Worm (Caenorhabditis elegans) whole organism, L1 larva: ENCODE data around the gene Y45G5AM.6.

Source experiments
- C04F5.9 ChIP-seq: sonication (generic microtip); optimal IDR thresholded peaks from 2 replicates; lab custom pipeline; 2016; ENCODE audit warnings: missing genetic modification characterization, missing compliant biosample characterization
- C34B4.2 ChIP-seq: sonication (generic microtip); optimal IDR thresholded peaks from 2 replicates; lab custom pipeline; 2017; ENCODE audit warnings: mild to moderate bottlenecking, missing genetic modification characterization, missing compliant biosample characterization
- F16B12.6 ChIP-seq: fragments of 150-350 bp; optimal IDR thresholded peaks from 2 replicates; lab custom pipeline; 2014; ENCODE audit warnings: missing biosample characterization, missing genetic modification characterization
- Y116A8C.19 ChIP-seq: sonication (generic microtip); optimal IDR thresholded peaks from 2 replicates; lab custom pipeline; 2016; ENCODE audit warnings: missing compliant biosample characterization, missing genetic modification characterization, borderline replicate concordance
- aly-2 ChIP-seq: fragments of 150-350 bp; optimal IDR thresholded peaks from 2 replicates; lab custom pipeline; 2014; ENCODE audit warnings: missing biosample characterization, missing genetic modification characterization
- ceh-8 ChIP-seq: fragments of 200-800 bp; sonication (Bioruptor generic); optimal IDR thresholded peaks from 2 replicates; lab custom pipeline; 2018; ENCODE audit warnings: mild to moderate bottlenecking, missing genetic modification characterization, moderate library complexity, missing compliant biosample characterization
- ceh-90 ChIP-seq: sonication (generic microtip); optimal IDR thresholded peaks from 2 replicates; lab custom pipeline; 2016; ENCODE audit warnings: missing genetic modification characterization, missing compliant biosample characterization
- dpl-1 ChIP-seq, 3 experiments: fragments of 150-350 bp in 2 of 3; sonication (generic microtip) in 1 of 3; optimal IDR thresholded peaks; 2 replicates each; lab custom pipeline; 2014 to 2017; ENCODE audit warnings: missing biosample characterization in 3 of 3, missing genetic modification characterization in 3 of 3, missing genetic modification reagents in 3 of 3
- efl-1 ChIP-seq, 4 experiments: fragments of 150-350 bp; optimal IDR thresholded peaks in 3 of 4; peaks in 1 of 4; 1 replicate in 1 of 4; 2 replicates in 3 of 4; lab custom pipeline; 2014; ENCODE audit warnings: missing biosample characterization in 2 of 4, missing genetic modification characterization in 2 of 4, missing genetic modification reagents in 2 of 4
- efl-3 ChIP-seq: fragments of 200-800 bp; sonication (Bioruptor generic); optimal IDR thresholded peaks from 2 replicates; lab custom pipeline; 2018; ENCODE audit warnings: mild to moderate bottlenecking, missing genetic modification characterization, missing compliant biosample characterization
- egl-13 ChIP-seq: sonication (generic microtip); optimal IDR thresholded peaks from 2 replicates; lab custom pipeline; 2016; ENCODE audit warnings: missing genotype, missing genetic modification reagents, missing genetic modification characterization, missing compliant biosample characterization
- elt-2 ChIP-seq: sonication (generic microtip); optimal IDR thresholded peaks from 2 replicates; lab custom pipeline; 2016; ENCODE audit warnings: missing genetic modification characterization, mild to moderate bottlenecking, inconsistent platforms, missing compliant biosample characterization, missing genetic modification reagents
- elt-3 ChIP-seq, 6 experiments: fragments of 150-350 bp in 1 of 6; sonication (generic microtip); optimal IDR thresholded peaks; 2 replicates each; lab custom pipeline; 2017 to 2018; ENCODE audit warnings: missing biosample characterization in 6 of 6, missing genetic modification characterization in 6 of 6, inconsistent platforms in 1 of 6
- ets-5 ChIP-seq: fragments of 200-800 bp; sonication (Bioruptor generic); IDR thresholded peaks from 2 replicates; pipeline ENCODE4 v1.3.6; 2022; ENCODE audit warnings: missing genetic modification characterization, missing compliant biosample characterization
- fkh-4 ChIP-seq: sonication (generic microtip); optimal IDR thresholded peaks from 2 replicates; lab custom pipeline; 2016; ENCODE audit warnings: missing compliant biosample characterization, missing genetic modification characterization, borderline replicate concordance
- fkh-8 ChIP-seq: sonication (generic microtip); optimal IDR thresholded peaks from 2 replicates; lab custom pipeline; 2016; ENCODE audit warnings: mild to moderate bottlenecking, missing genetic modification characterization, missing compliant biosample characterization
- grh-1 ChIP-seq: fragments of 200-800 bp; sonication (Bioruptor generic); IDR thresholded peaks from 2 replicates; pipeline ENCODE4 v1.3.6; 2022; ENCODE audit warnings: missing genetic modification reagents, missing genetic modification characterization, missing compliant biosample characterization
- hlh-17 ChIP-seq: fragments of 200-800 bp; sonication (Bioruptor generic); optimal IDR thresholded peaks from 2 replicates; lab custom pipeline; 2018; ENCODE audit warnings: missing genetic modification characterization, mild to moderate bottlenecking, missing compliant biosample characterization, moderate library complexity, borderline replicate concordance
- hlh-4 ChIP-seq: sonication (generic microtip); optimal IDR thresholded peaks from 2 replicates; lab custom pipeline; 2016; ENCODE audit warnings: mild to moderate bottlenecking, missing genetic modification characterization, missing compliant biosample characterization
- irx-1 ChIP-seq: sonication (generic microtip); optimal IDR thresholded peaks from 2 replicates; lab custom pipeline; 2016; ENCODE audit warnings: missing genetic modification characterization, missing compliant biosample characterization
- jun-1 ChIP-seq: fragments of 150-350 bp; optimal IDR thresholded peaks from 2 replicates; lab custom pipeline; 2014; ENCODE audit warnings: missing biosample characterization, missing genetic modification reagents, missing genetic modification characterization
- lin-14 ChIP-seq: fragments of 200-800 bp; sonication (Bioruptor generic); optimal IDR thresholded peaks from 2 replicates; lab custom pipeline; 2018; ENCODE audit warnings: mild to moderate bottlenecking, missing genetic modification characterization, moderate library complexity, missing compliant biosample characterization
- lin-35 ChIP-seq, 2 experiments: fragments of 150-350 bp; optimal IDR thresholded peaks; 2 replicates each; lab custom pipeline; 2014; ENCODE audit warnings: missing biosample characterization in 2 of 2, missing genetic modification characterization in 2 of 2, missing genetic modification reagents in 2 of 2
- mef-2 ChIP-seq: fragments of 150-350 bp; optimal IDR thresholded peaks from 2 replicates; lab custom pipeline; 2014; ENCODE audit warnings: missing biosample characterization, missing genetic modification characterization
- mep-1 ChIP-seq: fragments of 150-350 bp; optimal IDR thresholded peaks from 2 replicates; lab custom pipeline; 2014; ENCODE audit warnings: missing biosample characterization, missing genetic modification characterization
- nhr-11 ChIP-seq: fragments of 150-350 bp; optimal IDR thresholded peaks from 2 replicates; lab custom pipeline; 2014; ENCODE audit warnings: missing biosample characterization, missing genetic modification characterization
- nhr-12 ChIP-seq: sonication (generic microtip); optimal IDR thresholded peaks from 2 replicates; lab custom pipeline; 2017; ENCODE audit warnings: missing biosample characterization, missing genetic modification characterization
- nhr-19 ChIP-seq: fragments of 200-800 bp; sonication (Bioruptor generic); conservative IDR thresholded peaks from 2 replicates; pipeline ENCODE4 v1.3.6; 2022; ENCODE audit warnings: missing genetic modification characterization, missing compliant biosample characterization
- nhr-20 ChIP-seq: sonication (generic microtip); optimal IDR thresholded peaks from 2 replicates; lab custom pipeline; 2016; ENCODE audit warnings: mild to moderate bottlenecking, missing genetic modification characterization, missing compliant biosample characterization
- nhr-237 ChIP-seq: fragments of 150-350 bp; optimal IDR thresholded peaks from 2 replicates; lab custom pipeline; 2014; ENCODE audit warnings: missing biosample characterization, missing genetic modification characterization
- nhr-47 ChIP-seq: sonication (generic microtip); optimal IDR thresholded peaks from 2 replicates; lab custom pipeline; 2016; ENCODE audit warnings: mild to moderate bottlenecking, missing genetic modification characterization, moderate library complexity, missing compliant biosample characterization
- nhr-71 ChIP-seq: sonication (generic microtip); optimal IDR thresholded peaks from 2 replicates; lab custom pipeline; 2016; ENCODE audit warnings: mild to moderate bottlenecking, missing genetic modification characterization, moderate library complexity, missing compliant biosample characterization
- nhr-76 ChIP-seq: sonication (generic microtip); optimal IDR thresholded peaks from 2 replicates; lab custom pipeline; 2017; ENCODE audit warnings: missing biosample characterization, missing genetic modification characterization
- nhr-84 ChIP-seq: sonication (generic microtip); optimal IDR thresholded peaks from 2 replicates; lab custom pipeline; 2017; ENCODE audit warnings: missing biosample characterization, missing genetic modification characterization
- nhr-85 ChIP-seq: sonication (generic microtip); peaks from one replicate; lab custom pipeline; 2016; ENCODE audit warnings: missing genetic modification characterization, inconsistent platforms, missing compliant biosample characterization
- nhr-90 ChIP-seq: sonication (generic microtip); optimal IDR thresholded peaks from 2 replicates; lab custom pipeline; 2016; ENCODE audit warnings: mild to moderate bottlenecking, missing genetic modification characterization, missing compliant biosample characterization; ENCODE audit not compliant: poor library complexity
- pag-3 ChIP-seq: sonication (generic microtip); optimal IDR thresholded peaks from 2 replicates; lab custom pipeline; 2017; ENCODE audit warnings: missing genetic modification characterization, mild to moderate bottlenecking, missing compliant biosample characterization, antibody characterized with exemption, borderline replicate concordance; ENCODE audit not compliant: insufficient read depth
- pax-3 ChIP-seq: fragments of 200-800 bp; sonication (Bioruptor generic); optimal IDR thresholded peaks from 2 replicates; lab custom pipeline; 2018; ENCODE audit warnings: mild to moderate bottlenecking, missing genetic modification characterization, moderate library complexity, missing compliant biosample characterization
- pqm-1 ChIP-seq: sonication (generic microtip); optimal IDR thresholded peaks from 3 replicates; lab custom pipeline; 2017; ENCODE audit warnings: missing biosample characterization, missing genetic modification characterization
- snu-23 ChIP-seq: sonication (generic microtip); optimal IDR thresholded peaks from 2 replicates; lab custom pipeline; 2016; ENCODE audit warnings: missing genetic modification characterization, missing compliant biosample characterization
- sox-4 ChIP-seq: sonication (generic microtip); optimal IDR thresholded peaks from 2 replicates; lab custom pipeline; 2016; ENCODE audit warnings: missing genetic modification characterization, missing compliant biosample characterization
- sup-37 ChIP-seq: fragments of 200-800 bp; sonication (Bioruptor generic); optimal IDR thresholded peaks from 2 replicates; lab custom pipeline; 2018; ENCODE audit warnings: mild to moderate bottlenecking, missing genetic modification characterization, missing compliant biosample characterization
- swsn-7 ChIP-seq: sonication (generic microtip); optimal IDR thresholded peaks from 2 replicates; lab custom pipeline; 2016; ENCODE audit warnings: missing genetic modification characterization, missing compliant biosample characterization
- tbx-2 ChIP-seq: sonication (generic microtip); optimal IDR thresholded peaks from 2 replicates; lab custom pipeline; 2016; ENCODE audit warnings: missing genetic modification characterization, missing compliant biosample characterization
- unc-130 ChIP-seq: fragments of 150-350 bp; optimal IDR thresholded peaks from 2 replicates; lab custom pipeline; 2017; ENCODE audit warnings: missing biosample characterization, missing genetic modification characterization, inconsistent platforms
- unc-86 ChIP-seq: sonication (generic microtip); optimal IDR thresholded peaks from 2 replicates; lab custom pipeline; 2016; ENCODE audit warnings: missing genetic modification characterization, missing compliant biosample characterization
- unc-98 ChIP-seq: fragments of 200-800 bp; sonication (Bioruptor generic); IDR thresholded peaks from 2 replicates; pipeline ENCODE4 v1.3.6; 2022; ENCODE audit warnings: missing genetic modification characterization, missing compliant biosample characterization
- vab-15 ChIP-seq: sonication (generic microtip); optimal IDR thresholded peaks from 2 replicates; lab custom pipeline; 2017; ENCODE audit warnings: missing genotype, mild to moderate bottlenecking, missing genetic modification characterization, missing compliant biosample characterization
- xbp-1 ChIP-seq: sonication (generic microtip); optimal IDR thresholded peaks from 2 replicates; lab custom pipeline; 2016; ENCODE audit warnings: missing genetic modification characterization, missing compliant biosample characterization
- zag-1 ChIP-seq: fragments of 150-350 bp; optimal IDR thresholded peaks from 2 replicates; lab custom pipeline; 2014; ENCODE audit warnings: missing biosample characterization, missing genetic modification characterization
- zip-4 ChIP-seq: fragments of 200-800 bp; sonication (Bioruptor generic); optimal IDR thresholded peaks from 2 replicates; lab custom pipeline; 2018; ENCODE audit warnings: mild to moderate bottlenecking, missing genetic modification characterization, moderate library complexity, missing compliant biosample characterization

Y45G5AM.6 gene

ce11 chrV:4192688-4193471 is 40.8 kb upstream of the Y45G5AM.6 start (continued):
- TF ChIP-seq lin-14 (GFP tag; lab: Kevin White, UChicago): peak; percentile 59
- no peak for TF ChIP-seq nhr-11
- TF ChIP-seq swsn-7: no peak
- TF ChIP-seq elt-2 (tag; lab: Kevin White, UChicago): no peak
- no peak for TF ChIP-seq pqm-1
- no peak for TF ChIP-seq ets-5 (GFP tag; lab: Robert Waterston, UW)
- peak; percentile 62 for TF ChIP-seq nhr-20 (tag; lab: Kevin White, UChicago)
- no peak for TF ChIP-seq Y116A8C.19 (tag; lab: Kevin White, UChicago)
- no peak for TF ChIP-seq C34B4.2 (tag; lab: Kevin White, UChicago)
- TF ChIP-seq lin-35 (GFP tag; optimal IDR thresholded peaks at IDR 0.05; lab: Kevin White, UChicago): peak; percentile 8 to 70
- no peak for TF ChIP-seq nhr-19
- no peak for TF ChIP-seq nhr-12 (tag; lab: Kevin White, UChicago)
- TF ChIP-seq nhr-84 (tag; lab: Kevin White, UChicago): no peak
- peak; percentile 50 for TF ChIP-seq nhr-47 (tag; lab: Kevin White, UChicago)
- no peak for TF ChIP-seq egl-13
- no peak for TF ChIP-seq F16B12.6 (tag; lab: Kevin White, UChicago)
- TF ChIP-seq unc-130: no peak
- peak; percentile 88 for TF ChIP-seq grh-1 (GFP tag; lab: Robert Waterston, UW)
- peak; percentile 62 for TF ChIP-seq nhr-71 (tag; lab: Kevin White, UChicago)
- TF ChIP-seq hlh-17: no peak
- no peak for TF ChIP-seq unc-98 (GFP tag; lab: Robert Waterston, UW)
- peak; percentile 41 for TF ChIP-seq unc-86 (tag; lab: Kevin White, UChicago)
- peak; percentile 4 for TF ChIP-seq irx-1
- TF ChIP-seq hlh-4: no peak
- TF ChIP-seq zag-1 (tag; lab: Kevin White, UChicago): no peak
- TF ChIP-seq pax-3 (tag; lab: Kevin White, UChicago): no peak
- no peak for TF ChIP-seq pag-3 (tag; lab: Kevin White, UChicago)
- no peak for TF ChIP-seq mep-1 (tag; lab: Kevin White, UChicago)
- TF ChIP-seq zip-4 (GFP tag; lab: Kevin White, UChicago): no peak
- TF ChIP-seq fkh-8: peak; percentile 63
- TF ChIP-seq fkh-4 (tag; lab: Kevin White, UChicago): no peak
- peak; percentile 92 for TF ChIP-seq nhr-85
- peak in 1 of 6 experiments; percentile 44 for TF ChIP-seq elt-3 (tag; optimal IDR thresholded peaks at IDR 0.05; lab: Kevin White, UChicago)
- no peak for TF ChIP-seq C04F5.9
- TF ChIP-seq ceh-8 (GFP tag; lab: Kevin White, UChicago): no peak
- peak; percentile 26 for TF ChIP-seq vab-15 (tag; lab: Kevin White, UChicago)
- no peak for TF ChIP-seq nhr-76 (tag; lab: Kevin White, UChicago)
- TF ChIP-seq efl-1 (optimal IDR thresholded peaks at IDR 0.05; lab: Kevin White, UChicago): no peak
- peak; percentile 12 to 89 for TF ChIP-seq efl-1 (GFP tag; optimal IDR thresholded peaks at IDR 0.05 in 1 of 2; lab: Kevin White, UChicago)
- no peak for TF ChIP-seq sup-37 (GFP tag; lab: Kevin White, UChicago)
- TF ChIP-seq jun-1 (tag; lab: Kevin White, UChicago): no peak
- no peak for TF ChIP-seq mef-2 (tag; lab: Kevin White, UChicago)
- TF ChIP-seq xbp-1 (tag; lab: Kevin White, UChicago): no peak
- peak; percentile 19 for TF ChIP-seq snu-23 (GFP tag; lab: Kevin White, UChicago)
- TF ChIP-seq dpl-1 (GFP tag; optimal IDR thresholded peaks at IDR 0.05; lab: Kevin White, UChicago): peak in 2 of 3 experiments; percentile 14 to 41
- no peak for TF ChIP-seq ceh-90 (tag; lab: Kevin White, UChicago)
- TF ChIP-seq nhr-237: no peak
- TF ChIP-seq nhr-90 (tag; lab: Kevin White, UChicago): peak; percentile 24
- TF ChIP-seq sox-4: no peak
- no peak for TF ChIP-seq efl-3
- TF ChIP-seq aly-2 (tag; lab: Kevin White, UChicago): no peak
- no peak for TF ChIP-seq tbx-2 (tag; lab: Kevin White, UChicago)
